Worm (Caenorhabditis elegans) whole organism, L2 larva: Measurements from ENCODE around the gene K03H1.13.

ENCODE experiments used
- C34F6.9 ChIP-seq: fragments of 150-350 bp; optimal IDR thresholded peaks from 2 replicates; lab custom pipeline; 2014; ENCODE audit warnings: missing biosample characterization, missing genetic modification characterization
- F13H6.1 ChIP-seq: sonication (generic microtip); optimal IDR thresholded peaks from 2 replicates; lab custom pipeline; 2016; ENCODE audit warnings: missing genetic modification characterization, missing compliant biosample characterization
- R02D3.7 ChIP-seq: fragments of 150-350 bp; optimal IDR thresholded peaks from 2 replicates; lab custom pipeline; 2014; ENCODE audit warnings: missing biosample characterization, missing genetic modification characterization
- Y55F3AM.14 ChIP-seq: fragments of 200-800 bp; sonication (Bioruptor generic); optimal IDR thresholded peaks from 2 replicates; lab custom pipeline; 2018; ENCODE audit warnings: mild to moderate bottlenecking, missing genetic modification characterization, missing compliant biosample characterization
- ZK546.5 ChIP-seq: sonication (generic microtip); optimal IDR thresholded peaks from 2 replicates; lab custom pipeline; 2017; ENCODE audit warnings: missing biosample characterization, missing genetic modification characterization
- alr-1 ChIP-seq: fragments of 150-350 bp; optimal IDR thresholded peaks from 2 replicates; lab custom pipeline; 2014; ENCODE audit warnings: missing biosample characterization, missing genetic modification characterization
- aly-2 ChIP-seq: fragments of 150-350 bp; optimal IDR thresholded peaks from 2 replicates; lab custom pipeline; 2014; ENCODE audit warnings: missing biosample characterization, missing genetic modification characterization
- blmp-1 ChIP-seq: sonication (generic microtip); optimal IDR thresholded peaks from 2 replicates; lab custom pipeline; 2017; ENCODE audit warnings: missing genetic modification characterization, mild to moderate bottlenecking, missing compliant biosample characterization, antibody characterized with exemption, moderate library complexity; ENCODE audit not compliant: insufficient read depth
- ceh-16 ChIP-seq: fragments of 150-350 bp; optimal IDR thresholded peaks from 2 replicates; lab custom pipeline; 2014; ENCODE audit warnings: missing biosample characterization, missing genetic modification characterization
- ceh-82 ChIP-seq: fragments of 150-350 bp; optimal IDR thresholded peaks from 2 replicates; lab custom pipeline; 2014; ENCODE audit warnings: missing biosample characterization, missing genetic modification characterization
- crh-2 ChIP-seq: sonication (generic microtip); optimal IDR thresholded peaks from 2 replicates; lab custom pipeline; 2017; ENCODE audit warnings: missing biosample characterization, missing genetic modification characterization
- dmd-4 ChIP-seq: sonication (generic microtip); optimal IDR thresholded peaks from 2 replicates; lab custom pipeline; 2017; ENCODE audit warnings: missing biosample characterization, missing genetic modification characterization
- egl-27 ChIP-seq: sonication (generic microtip); optimal IDR thresholded peaks from 3 replicates; lab custom pipeline; 2017; ENCODE audit warnings: missing biosample characterization, missing genetic modification reagents, missing genetic modification characterization
- elt-1 ChIP-seq: fragments of 150-350 bp; optimal IDR thresholded peaks from 2 replicates; lab custom pipeline; 2014; ENCODE audit warnings: missing biosample characterization, missing genetic modification characterization
- elt-3 ChIP-seq: sonication (generic microtip); optimal IDR thresholded peaks from 2 replicates; lab custom pipeline; 2017; ENCODE audit warnings: missing biosample characterization, missing genetic modification characterization
- fos-1 ChIP-seq: fragments of 150-350 bp; optimal IDR thresholded peaks from 2 replicates; lab custom pipeline; 2014; ENCODE audit warnings: missing biosample characterization, missing genetic modification characterization
- gmeb-1 ChIP-seq: fragments of 150-350 bp; optimal IDR thresholded peaks from 2 replicates; lab custom pipeline; 2014; ENCODE audit warnings: missing biosample characterization, missing genetic modification characterization
- lin-13 ChIP-seq: fragments of 150-350 bp; optimal IDR thresholded peaks from 2 replicates; lab custom pipeline; 2014; ENCODE audit warnings: missing biosample characterization, missing genetic modification reagents, missing genetic modification characterization
- lin-39 ChIP-seq: fragments of 150-350 bp; optimal IDR thresholded peaks from 2 replicates; lab custom pipeline; 2014; ENCODE audit warnings: missing biosample characterization, missing genetic modification reagents, missing genetic modification characterization
- lsy-2 ChIP-seq, 2 experiments: fragments of 150-350 bp in 1 of 2; sonication (generic microtip) in 1 of 2; optimal IDR thresholded peaks; 2 replicates each; lab custom pipeline; 2014 to 2017; ENCODE audit warnings: missing biosample characterization in 2 of 2, missing genetic modification characterization in 2 of 2
- mab-5 ChIP-seq: fragments of 150-350 bp; optimal IDR thresholded peaks from 2 replicates; lab custom pipeline; 2014; ENCODE audit warnings: missing biosample characterization, missing genetic modification characterization
- mbf-1 ChIP-seq: sonication (generic microtip); optimal IDR thresholded peaks from 2 replicates; lab custom pipeline; 2017; ENCODE audit warnings: missing biosample characterization, missing genetic modification characterization
- mdl-1 ChIP-seq, 2 experiments: fragments of 150-350 bp in 1 of 2; sonication (generic microtip) in 1 of 2; optimal IDR thresholded peaks; 2 replicates each; lab custom pipeline; 2017; ENCODE audit warnings: missing biosample characterization in 2 of 2, missing genetic modification characterization in 2 of 2
- nhr-10 ChIP-seq: sonication (generic microtip); optimal IDR thresholded peaks from 2 replicates; lab custom pipeline; 2017; ENCODE audit warnings: missing biosample characterization, missing genetic modification characterization
- nhr-11 ChIP-seq: fragments of 150-350 bp; optimal IDR thresholded peaks from 2 replicates; lab custom pipeline; 2014; ENCODE audit warnings: missing biosample characterization, missing genetic modification characterization
- nhr-129 ChIP-seq: fragments of 150-350 bp; optimal IDR thresholded peaks from 2 replicates; lab custom pipeline; 2014; ENCODE audit warnings: missing biosample characterization, missing genetic modification characterization
- nhr-21 ChIP-seq: fragments of 150-350 bp; optimal IDR thresholded peaks from 2 replicates; lab custom pipeline; 2014; ENCODE audit warnings: missing biosample characterization, missing genetic modification characterization
- nhr-23 ChIP-seq: fragments of 150-350 bp; optimal IDR thresholded peaks from 2 replicates; lab custom pipeline; 2014; ENCODE audit warnings: missing biosample characterization, missing genetic modification reagents, missing genetic modification characterization
- nhr-25 ChIP-seq: fragments of 150-350 bp; sonication (generic microtip); optimal IDR thresholded peaks from 3 replicates; lab custom pipeline; 2014; ENCODE audit warnings: missing biosample characterization, missing genetic modification characterization
- nhr-6 ChIP-seq: fragments of 150-350 bp; optimal IDR thresholded peaks from 2 replicates; lab custom pipeline; 2014; ENCODE audit warnings: missing biosample characterization, missing genetic modification characterization
- nhr-77 ChIP-seq: fragments of 150-350 bp; optimal IDR thresholded peaks from 2 replicates; lab custom pipeline; 2014; ENCODE audit warnings: missing biosample characterization, missing genetic modification characterization
- peb-1 ChIP-seq: fragments of 150-350 bp; optimal IDR thresholded peaks from 2 replicates; lab custom pipeline; 2014; ENCODE audit warnings: missing biosample characterization, missing genetic modification characterization
- sem-4 ChIP-seq: fragments of 150-350 bp; optimal IDR thresholded peaks from 2 replicates; lab custom pipeline; 2014; ENCODE audit warnings: missing biosample characterization, missing genetic modification reagents, missing genetic modification characterization
- skn-1 ChIP-seq: sonication (generic microtip); optimal IDR thresholded peaks from 2 replicates; lab custom pipeline; 2017; ENCODE audit warnings: missing biosample characterization, missing genetic modification characterization
- sma-3 ChIP-seq: sonication (generic microtip); optimal IDR thresholded peaks from 2 replicates; lab custom pipeline; 2016; ENCODE audit warnings: missing genetic modification reagents, missing genetic modification characterization, missing compliant biosample characterization
- unc-39 ChIP-seq: fragments of 150-350 bp; optimal IDR thresholded peaks from 2 replicates; lab custom pipeline; 2014; ENCODE audit warnings: missing biosample characterization, missing genetic modification characterization
- unc-55 ChIP-seq: fragments of 150-350 bp; sonication (generic microtip); optimal IDR thresholded peaks from 3 replicates; lab custom pipeline; 2014; ENCODE audit warnings: missing biosample characterization, missing genetic modification reagents, missing genetic modification characterization
- unc-62 ChIP-seq: fragments of 150-350 bp; optimal IDR thresholded peaks from 2 replicates; lab custom pipeline; 2014; ENCODE audit warnings: missing biosample characterization, missing genetic modification reagents, missing genetic modification characterization
- zag-1 ChIP-seq: fragments of 150-350 bp; optimal IDR thresholded peaks from 2 replicates; lab custom pipeline; 2014; ENCODE audit warnings: missing biosample characterization, missing genetic modification characterization
- ztf-4 ChIP-seq: fragments of 150-350 bp; optimal IDR thresholded peaks from 2 replicates; lab custom pipeline; 2014; ENCODE audit warnings: missing biosample characterization, missing genetic modification characterization

K03H1.13 gene

DNA sequence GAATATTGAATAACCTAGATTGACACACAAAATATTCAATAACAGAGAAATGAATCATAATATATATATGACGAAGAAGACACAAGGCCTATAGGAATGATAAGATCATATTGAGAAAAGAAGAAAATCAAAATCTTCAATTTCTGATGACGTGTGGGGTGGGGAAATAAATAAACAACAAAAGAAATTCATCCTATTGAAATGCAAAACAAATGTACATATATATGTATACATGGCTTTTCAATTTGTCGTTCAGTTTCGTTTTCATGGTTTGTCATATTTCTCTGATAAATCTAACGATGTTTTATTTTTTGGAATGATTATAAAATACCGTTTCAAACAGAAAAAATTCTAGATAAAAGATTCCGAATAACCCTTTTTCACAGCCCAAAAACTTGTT lies 23.5 kb downstream of the K03H1.13 start, which contains the start of gene ttr-3:
ttr-3 (minus strand) TSS at position 101 of the 400 bp plus-strand sequence.
- TF ChIP-seq sma-3 (GFP tag; lab: Kevin White, UChicago) (peak; percentile 1), F13H6.1 (tag; lab: Kevin White, UChicago) (no peak), lin-39 (tag; lab: Kevin White, UChicago) (no peak), R02D3.7 (no peak)

ce11 chrIII:9922874-9923273 lies 27.3 kb downstream of the K03H1.13 start, which contains the start of gene cbp-2:
TSS of gene cbp-2 (plus strand) at chrIII:9923174.
- TF ChIP-seq elt-3 (no peak), nhr-23 (tag; lab: Kevin White, UChicago) (no peak), skn-1 (no peak), egl-27 (tag; lab: Kevin White, UChicago) (no peak), aly-2 (tag; lab: Kevin White, UChicago) (no peak), nhr-77 (tag; lab: Kevin White, UChicago) (no peak), F13H6.1 (tag; lab: Kevin White, UChicago) (no peak), unc-62 (GFP tag; lab: Kevin White, UChicago) (no peak), ztf-4 (no peak), C34F6.9 (tag; lab: Kevin White, UChicago) (no peak), ceh-16 (no peak), gmeb-1 (tag; lab: Kevin White, UChicago) (no peak), nhr-25 (no peak), nhr-10 (tag; lab: Kevin White, UChicago) (no peak), nhr-129 (no peak), nhr-11 (tag; lab: Kevin White, UChicago) (no peak), nhr-21 (tag; lab: Kevin White, UChicago) (no peak)

DNA sequence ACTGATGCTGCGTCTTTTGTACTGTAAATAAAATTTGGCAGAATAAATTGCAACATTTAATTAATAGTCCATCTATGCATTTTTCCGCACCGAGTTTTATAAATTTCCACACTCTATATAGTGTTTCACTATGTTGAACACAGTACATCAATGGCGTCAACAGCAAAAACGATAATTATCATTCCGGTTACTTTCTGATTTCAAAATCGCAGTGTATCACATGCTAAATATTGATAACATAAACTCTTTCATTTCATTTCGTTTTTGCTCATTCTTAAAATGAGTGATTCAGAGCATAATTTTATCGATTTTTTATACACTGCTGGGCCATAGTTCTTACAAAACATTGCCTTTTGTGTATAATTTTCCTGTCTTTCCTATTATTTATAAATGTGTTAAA lies 27.8 kb downstream of the K03H1.13 start:
- TF ChIP-seq nhr-6 = no peak
- no peak for TF ChIP-seq nhr-11 (tag; lab: Kevin White, UChicago)
- TF ChIP-seq sma-3 (GFP tag; lab: Kevin White, UChicago) = no peak
- peak; percentile 17 for TF ChIP-seq gmeb-1 (tag; lab: Kevin White, UChicago)
- TF ChIP-seq unc-62 (GFP tag; lab: Kevin White, UChicago) = no peak
- TF ChIP-seq fos-1 (tag; lab: Kevin White, UChicago) = peak; percentile 66
- TF ChIP-seq nhr-10 (tag; lab: Kevin White, UChicago) = no peak
- TF ChIP-seq nhr-77 (tag; lab: Kevin White, UChicago) = no peak
- TF ChIP-seq egl-27 (tag; lab: Kevin White, UChicago) = no peak
- TF ChIP-seq lin-13 (GFP tag; lab: Kevin White, UChicago) = no peak
- TF ChIP-seq nhr-25 = no peak
- no peak for TF ChIP-seq unc-39 (tag; lab: Kevin White, UChicago)
- TF ChIP-seq C34F6.9 (tag; lab: Kevin White, UChicago) = no peak
- no peak for TF ChIP-seq ceh-82 (tag; lab: Kevin White, UChicago)
- no peak for TF ChIP-seq unc-55 (GFP tag; lab: Kevin White, UChicago)
- TF ChIP-seq lin-39 (tag; lab: Kevin White, UChicago) = no peak

DNA sequence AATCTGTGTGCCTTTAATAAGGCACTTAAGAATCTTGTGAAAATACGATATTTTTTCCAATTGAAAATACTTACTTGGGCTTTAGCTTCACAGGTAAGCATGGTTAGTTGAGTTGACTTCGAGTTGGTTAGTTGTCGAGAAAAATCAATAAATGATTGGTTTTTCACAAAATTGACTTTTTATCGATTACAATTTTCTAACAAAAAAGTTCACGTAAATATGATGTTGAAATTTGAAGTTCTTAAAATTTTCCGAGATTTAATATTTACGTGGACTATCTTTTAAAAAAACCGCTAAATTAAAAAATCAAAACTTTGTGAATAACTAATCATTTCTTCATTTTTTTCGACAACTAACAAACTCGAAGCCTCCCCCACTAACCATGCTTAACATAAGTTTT lies 29.4 kb downstream of the K03H1.13 start, which contains the start of gene F40F12.3:
F40F12.3 (minus strand) TSS at position 101 of the 400 bp plus-strand sequence.
- TF ChIP-seq elt-1 (tag; lab: Kevin White, UChicago) (no peak), skn-1 (no peak), nhr-6 (no peak), dmd-4 (no peak), ZK546.5 (no peak), nhr-21 (tag; lab: Kevin White, UChicago) (no peak), peb-1 (no peak), zag-1 (no peak), sem-4 (no peak), egl-27 (tag; lab: Kevin White, UChicago) (no peak), Y55F3AM.14 (GFP tag; lab: Kevin White, UChicago) (no peak), blmp-1 (tag; lab: Kevin White, UChicago) (no peak), C34F6.9 (tag; lab: Kevin White, UChicago) (no peak), nhr-25 (no peak), crh-2 (tag; lab: Kevin White, UChicago) (no peak)
- TF ChIP-seq, all 48 proteins: peak for 0

ce11 chrIII:9913722-9914121 lies 36.4 kb downstream of the K03H1.13 start, which contains the start of gene cbp-3:
TSS of gene cbp-3 (plus strand) at chrIII:9913993.
- TF ChIP-seq fos-1 (tag; lab: Kevin White, UChicago) (peak; percentile 90), nhr-21 (tag; lab: Kevin White, UChicago) (no peak), lsy-2 (tag; optimal IDR thresholded peaks at IDR 0.05; lab: Kevin White, UChicago) (no peak), R02D3.7 (no peak), sem-4 (no peak), mdl-1 (tag; optimal IDR thresholded peaks at IDR 0.05; lab: Kevin White, UChicago) (no peak), alr-1 (tag; lab: Kevin White, UChicago) (no peak), mab-5 (no peak), nhr-10 (tag; lab: Kevin White, UChicago) (no peak), aly-2 (tag; lab: Kevin White, UChicago) (no peak), crh-2 (tag; lab: Kevin White, UChicago) (peak; percentile 1), mbf-1 (no peak), nhr-129 (peak; percentile 5), nhr-23 (tag; lab: Kevin White, UChicago) (no peak)
